Fruit fly (Drosophila melanogaster) S2 (cell line): ENCODE data around the gene CG7362.

Experiments used
- CG8478 ChIP-seq: fragments of >200 bp; optimal IDR thresholded peaks from 2 replicates; lab custom pipeline; 2018
- CTCF ChIP-seq, 2 experiments: fragments of >200 bp; optimal IDR thresholded peaks; 2 replicates each; lab custom pipeline; 2018

- no peak for TF ChIP-seq CG8478 (lab: Kevin White, UChicago)
- TF ChIP-seq CTCF (optimal IDR thresholded peaks at IDR 0.05; lab: Kevin White, UChicago): no peak
Observed at dm6 chr3R:14763487-14763886, 9.2 kb upstream of the CG7362 start.
